Worm (Caenorhabditis elegans): ENCODE results near the gene T10C6.16.

DNA sequence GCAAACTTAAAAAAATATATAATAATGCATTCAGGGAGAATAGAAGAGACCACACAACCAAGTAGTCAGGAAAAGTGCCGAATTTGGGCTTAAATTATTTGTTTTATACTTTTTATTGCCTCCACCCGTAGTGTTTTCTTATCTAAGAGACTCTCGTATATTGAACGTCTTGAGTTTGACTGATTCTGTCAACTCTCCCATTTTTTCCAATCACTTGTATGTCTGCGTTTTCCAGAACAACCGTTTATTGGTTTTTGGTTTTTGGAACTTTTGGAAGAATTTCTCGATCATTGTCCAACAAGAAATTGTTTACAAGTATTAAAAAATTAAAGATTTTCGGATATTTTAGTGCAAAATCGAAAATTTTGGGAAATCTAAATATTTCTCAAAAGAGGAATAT, 10.9 kb upstream of the T10C6.16 start:
- no peak for TF ChIP-seq unc-62 (GFP tag; optimal IDR thresholded peaks at IDR 0.05)
- no peak for TF ChIP-seq ztf-4 (tag; optimal IDR thresholded peaks at IDR 0.05)
- TF ChIP-seq lin-13 (GFP tag; optimal IDR thresholded peaks at IDR 0.05): no peak
- TF ChIP-seq mdl-1 (tag; optimal IDR thresholded peaks at IDR 0.05): no peak
- no peak for TF ChIP-seq snpc-4 (tag; optimal IDR thresholded peaks at IDR 0.05)
- TF ChIP-seq gmeb-1 (tag; optimal IDR thresholded peaks at IDR 0.05): no peak
